Fruit fly (Drosophila melanogaster) Kc167 (cell line): Measurements from ENCODE around the gene CG31204.

Experiments
- h ChIP-seq: fragments of >200 bp; optimal IDR thresholded peaks from 3 replicates; lab custom pipeline; 2018; ENCODE audit warnings: missing external identifiers
- insv ChIP-seq: fragments of >200 bp; optimal IDR thresholded peaks from 3 replicates; lab custom pipeline; 2018; ENCODE audit warnings: missing external identifiers
- psq ChIP-seq: fragments of >200 bp; optimal IDR thresholded peaks from 2 replicates; lab custom pipeline; 2017; ENCODE audit warnings: missing external identifiers

dm6 chr3R:31370204-31370603, 23.1 kb downstream of the CG31204 start:
- TF ChIP-seq h (lab: Kevin White, UChicago) (no peak), psq (lab: Kevin White, UChicago) (no peak), insv (lab: Kevin White, UChicago) (no peak)
